Worm (Caenorhabditis elegans): ENCODE data around the gene ttc-36.
A peak's percentile ranks its signal among the peaks of the same experiment; 100 is the strongest.
"Not testable (repeated sequence)": the region's sequence is repeated elsewhere in the genome, so short reads cannot be mapped to it uniquely, and the experiment has no call there.

ttc-36 gene

DNA sequence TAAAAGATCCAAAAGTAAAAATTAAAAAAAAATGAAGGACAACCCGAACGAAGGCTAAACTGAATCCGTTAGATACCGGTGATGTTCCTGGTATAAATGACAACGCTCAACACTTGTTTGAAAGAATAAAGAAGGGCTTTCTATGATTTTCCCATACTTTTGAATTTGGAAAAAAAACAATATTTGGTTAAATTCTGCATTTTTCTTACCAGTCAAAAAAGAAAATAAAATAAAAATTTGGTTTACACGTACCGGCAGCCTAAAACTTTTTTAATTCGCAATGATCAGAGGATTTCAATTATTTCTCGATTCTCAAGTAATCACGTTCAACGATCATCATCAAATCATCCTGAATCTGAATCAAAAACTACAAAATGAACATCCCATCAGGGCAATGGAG is 28.4 kb upstream of the ttc-36 start, which contains the start of gene ZK892.3:
TSS of gene ZK892.3 (plus strand) at position 301 of the 400 bp plus-strand sequence.
- TF ChIP-seq ama-1 (optimal IDR thresholded peaks at IDR 0.05) (no peak), efl-1 (optimal IDR thresholded peaks at IDR 0.05) (no peak), efl-1 (GFP tag; optimal IDR thresholded peaks at IDR 0.05 in 1 of 2) (peak in 1 of 2 experiments; percentile 43), dpl-1 (GFP tag; optimal IDR thresholded peaks at IDR 0.05) (no peak)

DNA sequence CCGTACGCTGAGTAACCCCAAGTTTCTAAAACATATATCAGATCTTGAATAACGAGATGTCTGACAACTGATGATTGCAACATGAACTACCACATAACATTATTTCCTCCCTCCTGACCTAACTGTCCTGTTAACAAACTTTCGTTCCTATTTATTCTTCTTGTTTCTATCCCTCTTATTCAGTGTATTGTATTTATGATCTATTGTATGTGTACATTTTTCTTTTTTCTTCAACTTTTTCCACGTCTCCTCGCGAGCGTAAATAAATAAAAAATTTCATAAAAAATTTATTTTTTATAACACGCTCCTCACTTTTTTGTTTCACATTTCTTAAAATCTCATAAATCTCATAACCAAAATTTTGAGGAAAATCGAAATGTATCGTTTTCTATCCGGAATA is 23.7 kb upstream of the ttc-36 start, which contains the start of gene ZK892.4:
TSS of gene ZK892.4 (plus strand) at position 301 of the 400 bp plus-strand sequence.
- TF ChIP-seq nhr-77 (tag; optimal IDR thresholded peaks at IDR 0.05); skn-1 (tag; optimal IDR thresholded peaks at IDR 0.05); dpl-1 (GFP tag; optimal IDR thresholded peaks at IDR 0.05): not testable (repeated sequence)

DNA sequence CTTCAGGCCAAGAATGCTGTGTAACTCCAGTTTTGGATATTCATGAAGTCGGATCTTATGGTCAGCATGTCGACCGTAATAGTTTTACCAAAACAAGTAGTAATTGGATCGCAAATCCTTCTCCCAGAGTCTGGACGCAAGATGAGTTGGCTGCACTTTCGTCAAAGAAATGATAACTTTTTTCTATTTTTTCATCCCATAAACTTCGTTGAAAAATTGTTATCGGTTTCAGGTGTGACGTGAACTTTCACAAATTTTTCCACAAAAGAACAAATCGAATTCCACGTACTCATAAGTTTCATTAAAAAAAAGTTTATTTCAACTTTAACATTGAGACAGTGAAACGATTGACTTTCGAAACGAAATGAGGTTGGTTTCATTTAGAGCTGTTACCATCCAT is 22.1 kb upstream of the ttc-36 start, which contains the start of gene ZK892.5:
TSS of gene ZK892.5 (plus strand) at position 301 of the 400 bp plus-strand sequence.
- TF ChIP-seq irx-1 (tag; optimal IDR thresholded peaks at IDR 0.05): no peak
- TF ChIP-seq xbp-1 (tag; optimal IDR thresholded peaks at IDR 0.05): no peak
- TF ChIP-seq pax-3 (tag; optimal IDR thresholded peaks at IDR 0.05): no peak
- TF ChIP-seq mep-1 (tag; optimal IDR thresholded peaks at IDR 0.05): no peak
- TF ChIP-seq Y116A8C.19 (tag; optimal IDR thresholded peaks at IDR 0.05; ENCODE audit: borderline replicate concordance): no peak
- no peak for TF ChIP-seq snpc-4 (tag; optimal IDR thresholded peaks at IDR 0.05)
- no peak for TF ChIP-seq nhr-77 (tag; optimal IDR thresholded peaks at IDR 0.05)
- TF ChIP-seq unc-130 (tag; optimal IDR thresholded peaks at IDR 0.05): no peak
- TF ChIP-seq egl-27 (tag; optimal IDR thresholded peaks at IDR 0.05): no peak
- TF ChIP-seq fkh-8 (tag; optimal IDR thresholded peaks at IDR 0.05): no peak
- no peak for TF ChIP-seq ceh-82 (tag; optimal IDR thresholded peaks at IDR 0.05)
- TF ChIP-seq skn-1 (tag; optimal IDR thresholded peaks at IDR 0.05): no peak
- no peak for TF ChIP-seq nhr-19 (GFP tag; conservative IDR thresholded peaks at IDR 0.05)
- TF ChIP-seq grh-1 (GFP tag; IDR thresholded peaks at IDR 0.05): no peak
- no peak for TF ChIP-seq jun-1 (tag; optimal IDR thresholded peaks at IDR 0.05)
- TF ChIP-seq sup-37 (GFP tag; optimal IDR thresholded peaks at IDR 0.05): no peak
- TF ChIP-seq alr-1 (tag; optimal IDR thresholded peaks at IDR 0.05; ENCODE audit: borderline replicate concordance): no peak
- no peak for TF ChIP-seq pqm-1 (tag; optimal IDR thresholded peaks at IDR 0.05)
- TF ChIP-seq ets-5 (GFP tag; IDR thresholded peaks at IDR 0.05): no peak

DNA sequence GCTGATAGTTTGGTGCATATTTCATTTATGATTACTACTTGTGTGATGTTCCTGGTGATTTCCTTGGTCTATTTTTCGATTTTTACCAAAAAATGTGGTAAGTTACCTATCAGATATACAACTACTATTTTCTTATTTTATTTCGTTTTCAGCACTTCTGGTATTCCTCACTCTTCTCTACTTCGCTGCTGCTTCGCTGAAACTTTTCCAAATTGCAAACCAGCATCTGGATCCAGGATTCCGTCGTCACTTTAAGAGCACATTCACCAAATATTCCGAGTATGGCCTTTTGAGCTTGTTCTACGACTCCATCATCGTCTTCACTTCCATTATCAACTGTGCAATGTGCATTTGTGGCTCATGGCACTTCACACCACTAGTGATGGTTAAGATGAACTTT is 21.4 kb upstream of the ttc-36 start:
- no peak for TF ChIP-seq ces-1 (GFP tag; optimal IDR thresholded peaks at IDR 0.05)
- no peak for TF ChIP-seq aly-2 (tag; optimal IDR thresholded peaks at IDR 0.05)
- TF ChIP-seq zag-1 (tag; optimal IDR thresholded peaks at IDR 0.05): no peak
- TF ChIP-seq swsn-7 (tag; optimal IDR thresholded peaks at IDR 0.05): no peak
- TF ChIP-seq egl-27 (tag; optimal IDR thresholded peaks at IDR 0.05): no peak
- no peak for TF ChIP-seq egl-13 (tag; optimal IDR thresholded peaks at IDR 0.05)
- no peak for TF ChIP-seq mdl-1 (tag; optimal IDR thresholded peaks at IDR 0.05)
- no peak for TF ChIP-seq nhr-12 (tag; optimal IDR thresholded peaks at IDR 0.05)
- no peak for TF ChIP-seq isw-1 (GFP tag; IDR thresholded peaks at IDR 0.05)
- no peak for TF ChIP-seq snu-23 (GFP tag; optimal IDR thresholded peaks at IDR 0.05)
- no peak for TF ChIP-seq hpl-2 (GFP tag; optimal IDR thresholded peaks at IDR 0.05)

DNA sequence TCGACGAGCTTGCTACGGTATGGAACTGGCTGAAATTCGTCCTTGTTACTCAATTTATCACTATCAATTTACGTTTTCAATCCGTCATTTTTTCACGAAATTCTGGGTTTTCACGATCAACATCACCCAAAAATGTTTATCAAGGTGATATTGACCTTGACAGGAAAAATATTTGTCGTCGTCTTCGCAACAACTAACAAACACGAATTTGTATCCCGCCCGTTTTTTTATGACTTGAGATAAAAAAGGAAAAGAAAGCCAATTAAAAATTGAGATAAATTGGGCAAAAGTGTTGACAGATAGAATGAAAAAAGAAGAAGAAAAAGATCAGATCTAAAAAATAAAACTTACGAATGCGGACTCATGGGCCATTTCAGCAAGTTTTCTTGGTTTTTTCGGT is 19.1 kb upstream of the ttc-36 start:
- no peak for TF ChIP-seq ceh-8 (GFP tag; optimal IDR thresholded peaks at IDR 0.05)
- TF ChIP-seq snu-23 (GFP tag; optimal IDR thresholded peaks at IDR 0.05): peak; percentile 23
- TF ChIP-seq nhr-237 (tag; optimal IDR thresholded peaks at IDR 0.05): no peak
- no peak for TF ChIP-seq aly-2 (tag; optimal IDR thresholded peaks at IDR 0.05)
- TF ChIP-seq elt-3 (tag; optimal IDR thresholded peaks at IDR 0.05): peak in 5 of 6 experiments; percentile 0 to 80 (median 42)
- TF ChIP-seq nhr-20 (tag; optimal IDR thresholded peaks at IDR 0.05): peak; percentile 10
- peak; percentile 76 for TF ChIP-seq nhr-85 (tag)
- TF ChIP-seq lin-14 (GFP tag; optimal IDR thresholded peaks at IDR 0.05): peak; percentile 77
- TF ChIP-seq ces-1 (GFP tag; optimal IDR thresholded peaks at IDR 0.05): no peak
- TF ChIP-seq unc-86 (tag; optimal IDR thresholded peaks at IDR 0.05): no peak
- peak; percentile 84 for TF ChIP-seq blmp-1 (tag; optimal IDR thresholded peaks at IDR 0.05)
- peak; percentile 40 for TF ChIP-seq nhr-71 (tag; optimal IDR thresholded peaks at IDR 0.05)
- peak; percentile 6 for TF ChIP-seq C16A3.4 (tag; optimal IDR thresholded peaks at IDR 0.05)
- TF ChIP-seq nhr-90 (tag; optimal IDR thresholded peaks at IDR 0.05; ENCODE audit: poor library complexity): peak; percentile 52
